Fruit fly (Drosophila melanogaster) whole organism: ENCODE data around the gene ara.

Experiments
- CG8478 ChIP-seq: fragments of >200 bp; optimal IDR thresholded peaks from 2 replicates; lab custom pipeline; 2018; ENCODE audit warnings: inconsistent platforms
- usp ChIP-seq: fragments of >200 bp; optimal IDR thresholded peaks from 2 replicates; lab custom pipeline; 2017; ENCODE audit warnings: missing biosample characterization, missing genetic modification characterization, mixed read lengths

dm6 chr3L:12615049-12615448 lies 34.6 kb downstream of the ara start:
- TF ChIP-seq usp (GFP tag; lab: Kevin White, UChicago) (no peak), CG8478 (lab: Kevin White, UChicago) (no peak)
